Fruit fly (Drosophila melanogaster) whole organism: ENCODE results near the gene CG46466.

ENCODE experiments used
- Dll ChIP-seq: fragments of >200 bp; optimal IDR thresholded peaks from 2 replicates; lab custom pipeline; 2017
- psq ChIP-seq: fragments of >200 bp; optimal IDR thresholded peaks from 2 replicates; lab custom pipeline; 2017
- usp ChIP-seq: fragments of >200 bp; optimal IDR thresholded peaks from 2 replicates; lab custom pipeline; 2017; ENCODE audit warnings: missing biosample characterization, missing genetic modification characterization, mixed read lengths

DNA sequence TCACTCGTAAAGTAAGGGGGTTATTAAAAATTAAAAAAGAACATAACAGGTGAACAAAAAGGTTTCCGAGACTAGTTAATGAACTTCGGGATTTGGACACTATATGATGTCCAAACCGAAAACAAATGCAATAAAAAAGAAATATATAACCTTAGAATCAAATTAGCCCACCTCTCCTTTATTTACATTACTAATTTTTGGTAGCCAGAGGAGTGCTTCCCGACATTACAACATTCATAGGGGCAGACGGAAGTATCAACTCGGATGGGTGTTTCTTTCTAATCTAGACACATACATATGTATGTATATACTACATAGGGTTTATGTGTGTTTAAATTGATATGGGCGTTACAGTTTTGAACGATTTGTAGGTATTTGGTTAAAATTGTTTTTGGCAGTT, 823 bp downstream of the CG46466 start:
- TF ChIP-seq usp: no peak
- no peak for TF ChIP-seq Dll (lab: Kevin White, UChicago)
- TF ChIP-seq psq (lab: Kevin White, UChicago): no peak
